Worm (Caenorhabditis elegans) whole organism, late embryonic: ENCODE measurements around the gene lea-1.

ENCODE experiments used
- ama-1 ChIP-seq: fragments of 150-350 bp; optimal IDR thresholded peaks from 2 replicates; lab custom pipeline; 2014
- ceh-14 ChIP-seq: sonication (generic microtip); optimal IDR thresholded peaks from 2 replicates; lab custom pipeline; 2016; ENCODE audit warnings: missing genotype, missing genetic modification characterization, missing compliant biosample characterization
- ceh-6 ChIP-seq: fragments of 200-800 bp; sonication (Bioruptor generic); optimal IDR thresholded peaks from 2 replicates; lab custom pipeline; 2018; ENCODE audit warnings: mild to moderate bottlenecking, missing genetic modification characterization, missing compliant biosample characterization
- dmd-4 ChIP-seq: sonication (generic microtip); optimal IDR thresholded peaks from 2 replicates; lab custom pipeline; 2016; ENCODE audit warnings: borderline replicate concordance, missing genetic modification characterization, missing compliant biosample characterization
- dve-1 ChIP-seq: sonication (generic microtip); optimal IDR thresholded peaks from 2 replicates; lab custom pipeline; 2017; ENCODE audit warnings: antibody characterized with exemption, mild to moderate bottlenecking, missing genetic modification characterization, missing compliant biosample characterization
- elt-2 ChIP-seq: sonication (generic microtip); optimal IDR thresholded peaks from 2 replicates; lab custom pipeline; 2016; ENCODE audit warnings: missing genetic modification reagents, missing genetic modification characterization, missing compliant biosample characterization
- fkh-6 ChIP-seq: sonication (generic microtip); optimal IDR thresholded peaks from 2 replicates; lab custom pipeline; 2016; ENCODE audit warnings: missing genetic modification characterization, missing compliant biosample characterization
- nhr-11 ChIP-seq: fragments of 150-350 bp; optimal IDR thresholded peaks from 2 replicates; lab custom pipeline; 2014; ENCODE audit warnings: missing biosample characterization, missing genetic modification characterization
- ref-2 ChIP-seq: sonication (generic microtip); optimal IDR thresholded peaks from 2 replicates; lab custom pipeline; 2016; ENCODE audit warnings: missing genetic modification characterization, missing compliant biosample characterization
- sox-4 ChIP-seq: sonication (generic microtip); optimal IDR thresholded peaks from 2 replicates; lab custom pipeline; 2017; ENCODE audit warnings: mild to moderate bottlenecking, missing genetic modification characterization, inconsistent platforms, missing compliant biosample characterization

- no peak for TF ChIP-seq dve-1 (tag; lab: Kevin White, UChicago)
- TF ChIP-seq ceh-6 = no peak
- no peak for TF ChIP-seq elt-2
- TF ChIP-seq nhr-11 (tag; lab: Kevin White, UChicago) = no peak
- no peak for TF ChIP-seq dmd-4 (tag; lab: Kevin White, UChicago)
- no peak for TF ChIP-seq ref-2
- TF ChIP-seq sox-4 (tag; lab: Kevin White, UChicago) = no peak
- TF ChIP-seq ama-1 = no peak
- TF ChIP-seq ceh-14 (tag; lab: Kevin White, UChicago) = no peak
- TF ChIP-seq fkh-6 (tag; lab: Kevin White, UChicago) = no peak
Observed at ce11 chrV:9995791-9996190, 15.9 kb upstream of the lea-1 start, which contains the start of gene K08H10.6.
